Fruit fly (Drosophila melanogaster): Measurements from ENCODE around the gene CG33080.

Gene CG33080

dm6 chrX:5705899-5706312, 11.7 kb downstream of the CG33080 start (continued):
- TF ChIP-seq Bdp1 (GFP tag; optimal IDR thresholded peaks at IDR 0.05) (peak; percentile 19), tap (tag; optimal IDR thresholded peaks at IDR 0.05) (peak; percentile 88), D19A (tag; optimal IDR thresholded peaks at IDR 0.05) (peak; percentile 72), CG4617 (GFP tag; optimal IDR thresholded peaks at IDR 0.05; ENCODE audit: borderline replicate concordance) (peak; percentile 31), pros (GFP tag; optimal IDR thresholded peaks at IDR 0.05) (no peak), chif (GFP tag; optimal IDR thresholded peaks at IDR 0.05) (peak; percentile 48 to 76), schlank (tag; optimal IDR thresholded peaks at IDR 0.05) (peak; percentile 67), sisA (GFP tag; IDR thresholded peaks at IDR 0.05) (peak; percentile 87), ac (GFP tag; optimal IDR thresholded peaks at IDR 0.05) (no peak), Fer3 (tag; optimal IDR thresholded peaks at IDR 0.05) (peak; percentile 86), run (tag; optimal IDR thresholded peaks at IDR 0.05) (peak; percentile 74), caup (GFP tag; optimal IDR thresholded peaks at IDR 0.05; ENCODE audit: severe bottlenecking) (peak; percentile 87), Drgx (GFP tag; IDR thresholded peaks at IDR 0.05) (peak; percentile 95), tna (GFP tag; IDR thresholded peaks at IDR 0.05; ENCODE audit: partially characterized antibody) (no peak), CrebB (tag; optimal IDR thresholded peaks at IDR 0.05) (peak; percentile 63), CG17359 (tag; optimal IDR thresholded peaks at IDR 0.05) (peak; percentile 88), CG9876 (GFP tag; optimal IDR thresholded peaks at IDR 0.05) (peak; percentile 21), inv (GFP tag; IDR thresholded peaks at IDR 0.05; ENCODE audit: partially characterized antibody) (no peak), Sin3A (optimal IDR thresholded peaks at IDR 0.05) (no peak), Scr (GFP tag; IDR thresholded peaks at IDR 0.05; ENCODE audit: partially characterized antibody) (no peak), CG1529 (GFP tag; optimal IDR thresholded peaks at IDR 0.05) (peak; percentile 44), CG15269 (tag; optimal IDR thresholded peaks at IDR 0.05) (peak; percentile 84), zfh2 (GFP tag; optimal IDR thresholded peaks at IDR 0.05) (peak; percentile 47), HmgD (GFP tag; optimal IDR thresholded peaks at IDR 0.05) (no peak), eve (GFP tag; optimal IDR thresholded peaks at IDR 0.05) (no peak), vfl (GFP tag; optimal IDR thresholded peaks at IDR 0.05) (peak; percentile 28), CG10462 (GFP tag; optimal IDR thresholded peaks at IDR 0.05) (peak; percentile 28), pfk (GFP tag; optimal IDR thresholded peaks at IDR 0.05) (no peak), CG8924 (tag; optimal IDR thresholded peaks at IDR 0.05) (peak; percentile 88), trem (tag; optimal IDR thresholded peaks at IDR 0.05) (peak; percentile 22), Antp (GFP tag; optimal IDR thresholded peaks at IDR 0.05) (peak; percentile 60), psq (GFP tag; optimal IDR thresholded peaks at IDR 0.05) (no peak), CG4820 (GFP tag; optimal IDR thresholded peaks at IDR 0.05) (peak; percentile 84), CkIIα-i1 (GFP tag; IDR thresholded peaks at IDR 0.05) (0 out of 2 replicates have a peak, but pooled peaks have one; percentile 47), CG13296 (GFP tag; optimal IDR thresholded peaks at IDR 0.05) (peak; percentile 80), CG12769 (tag; optimal IDR thresholded peaks at IDR 0.05) (peak; percentile 92), nerfin-1 (tag; optimal IDR thresholded peaks at IDR 0.05) (peak; percentile 62), CG12071 (GFP tag; optimal IDR thresholded peaks at IDR 0.05) (peak; percentile 86), mam (GFP tag; optimal IDR thresholded peaks at IDR 0.05) (peak; percentile 83), Pdp1 (GFP tag; optimal IDR thresholded peaks at IDR 0.05) (peak; percentile 85 to 90), CG15011 (GFP tag; optimal IDR thresholded peaks at IDR 0.05) (peak; percentile 73), cwo (GFP tag; optimal IDR thresholded peaks at IDR 0.05) (peak; percentile 89), CG1792 (GFP tag; optimal IDR thresholded peaks at IDR 0.05) (peak; percentile 42), CG10565 (GFP tag; optimal IDR thresholded peaks at IDR 0.05) (no peak), CG6654 (GFP tag; optimal IDR thresholded peaks at IDR 0.05) (peak; percentile 22), CG3726 (GFP tag; IDR thresholded peaks at IDR 0.05) (peak; percentile 87; the same call in 2 of the 3 replicates), disco-r (GFP tag; optimal IDR thresholded peaks at IDR 0.05) (peak; percentile 30), MESR4 (GFP tag; optimal IDR thresholded peaks at IDR 0.05) (no peak), Myb (GFP tag; optimal IDR thresholded peaks at IDR 0.05) (peak; percentile 25), CG18262 (tag; optimal IDR thresholded peaks at IDR 0.05) (peak; percentile 77)

Data from whole organism, embryonic.